Worm (Caenorhabditis elegans) whole organism, young adult: ENCODE data around the gene clec-49.
A peak's percentile ranks its signal among the peaks of the same experiment; 100 is the strongest.

Source experiments
- B0019.2 ChIP-seq: fragments of 200-800 bp; sonication (Bioruptor generic); conservative IDR thresholded peaks from 2 replicates; pipeline ENCODE4 v1.3.6; 2022; ENCODE audit warnings: missing genetic modification reagents, missing genetic modification characterization, missing compliant biosample characterization
- B0261.1 ChIP-seq: sonication (generic microtip); optimal IDR thresholded peaks from 2 replicates; lab custom pipeline; 2016; ENCODE audit warnings: mild to moderate bottlenecking, missing genetic modification characterization, moderate library complexity, missing compliant biosample characterization
- B0336.3 ChIP-seq: fragments of 200-800 bp; sonication (Bioruptor generic); IDR thresholded peaks from 2 replicates; pipeline ENCODE4 v1.3.6; 2022; ENCODE audit warnings: missing genetic modification characterization, missing compliant biosample characterization
- F22D6.2 ChIP-seq: sonication (generic microtip); optimal IDR thresholded peaks from 2 replicates; lab custom pipeline; 2016; ENCODE audit warnings: mild to moderate bottlenecking, missing genetic modification characterization, missing compliant biosample characterization
- F39B2.1 ChIP-seq: fragments of 200-800 bp; sonication (Bioruptor generic); IDR thresholded peaks from 2 replicates; pipeline ENCODE4 v1.3.6; 2022; ENCODE audit warnings: missing genetic modification reagents, missing genetic modification characterization, missing compliant biosample characterization
- F49E8.2 ChIP-seq: sonication (generic microtip); optimal IDR thresholded peaks from 3 replicates; lab custom pipeline; 2017; ENCODE audit warnings: missing genetic modification characterization, mild to moderate bottlenecking, missing compliant biosample characterization, antibody characterized with exemption, moderate library complexity; ENCODE audit not compliant: insufficient read depth
- T07F8.4 ChIP-seq: sonication (generic microtip); optimal IDR thresholded peaks from 2 replicates; lab custom pipeline; 2016; ENCODE audit warnings: mild to moderate bottlenecking, missing genetic modification characterization, moderate library complexity, missing compliant biosample characterization
- Y53F4B.3 ChIP-seq: fragments of 200-800 bp; sonication (Bioruptor generic); IDR thresholded peaks from 2 replicates; pipeline ENCODE4 v1.3.6; 2022; ENCODE audit warnings: missing genetic modification reagents, missing genetic modification characterization, missing compliant biosample characterization
- Y53G8AR.9 ChIP-seq: fragments of 200-800 bp; sonication (Bioruptor generic); conservative IDR thresholded peaks from 2 replicates; pipeline ENCODE4 v1.3.6; 2022; ENCODE audit warnings: missing genetic modification reagents, missing genetic modification characterization, missing compliant biosample characterization
- Y56A3A.18 ChIP-seq: fragments of 200-800 bp; sonication (Bioruptor generic); IDR thresholded peaks from 2 replicates; pipeline ENCODE4 v1.3.6; 2022; ENCODE audit warnings: missing genetic modification reagents, missing genetic modification characterization, missing compliant biosample characterization
- Y95B8A.8 ChIP-seq: fragments of 200-800 bp; sonication (Bioruptor generic); IDR thresholded peaks from 2 replicates; pipeline ENCODE4 v1.3.6; 2022; ENCODE audit warnings: missing genetic modification reagents, missing genetic modification characterization, missing compliant biosample characterization
- ama-1 ChIP-seq, 3 experiments: fragments of 150-350 bp in 1 of 3; sonication (generic microtip) in 2 of 3; optimal IDR thresholded peaks; 2 replicates each; lab custom pipeline; 2014 to 2018; ENCODE audit warnings: missing biosample characterization in 2 of 3, missing genetic modification characterization in 2 of 3, missing genetic modification reagents in 2 of 3
- cebp-1 ChIP-seq, 2 experiments: fragments of 200-800 bp in 1 of 2; sonication (Bioruptor generic) in 1 of 2; sonication (generic microtip) in 1 of 2; IDR thresholded peaks in 1 of 2; optimal IDR thresholded peaks in 1 of 2; 2 replicates each; pipeline versions ENCODE4 v1.3.6 to Lab custom; 2017 to 2022; ENCODE audit warnings: missing compliant biosample characterization in 2 of 2, missing genetic modification characterization in 2 of 2, mild to moderate bottlenecking in 1 of 2, missing genetic modification reagents in 1 of 2, moderate library complexity in 1 of 2
- cebp-2 ChIP-seq: fragments of 200-800 bp; sonication (Bioruptor generic); IDR thresholded peaks from 2 replicates; pipeline ENCODE4 v1.3.6; 2022; ENCODE audit warnings: missing genetic modification characterization, missing compliant biosample characterization
- ceh-40 ChIP-seq: fragments of 200-800 bp; sonication (Bioruptor generic); IDR thresholded peaks from 2 replicates; pipeline ENCODE4 v1.3.6; 2022; ENCODE audit warnings: missing genetic modification characterization, missing compliant biosample characterization
- ceh-79 ChIP-seq: sonication (generic microtip); optimal IDR thresholded peaks from 2 replicates; lab custom pipeline; 2017; ENCODE audit warnings: mild to moderate bottlenecking, missing genetic modification characterization, missing compliant biosample characterization
- egl-44 ChIP-seq: fragments of 200-800 bp; sonication (Bioruptor generic); IDR thresholded peaks from 2 replicates; pipeline ENCODE4 v1.3.6; 2022; ENCODE audit warnings: missing genetic modification reagents, missing genetic modification characterization, missing compliant biosample characterization
- egrh-3 ChIP-seq: fragments of 200-800 bp; sonication (Bioruptor generic); IDR thresholded peaks from 2 replicates; pipeline ENCODE4 v1.3.6; 2022; ENCODE audit warnings: missing genetic modification reagents, missing genetic modification characterization, missing compliant biosample characterization
- ekl-4 ChIP-seq: fragments of 200-800 bp; sonication (Bioruptor generic); IDR thresholded peaks from 2 replicates; pipeline ENCODE4 v1.3.6; 2022; ENCODE audit warnings: missing genetic modification reagents, missing genetic modification characterization, missing compliant biosample characterization
- ets-4 ChIP-seq: fragments of 200-800 bp; sonication (Bioruptor generic); optimal IDR thresholded peaks from 2 replicates; lab custom pipeline; 2018; ENCODE audit warnings: mild to moderate bottlenecking, missing genetic modification characterization, missing compliant biosample characterization
- him-1 ChIP-seq: sonication (generic microtip); optimal IDR thresholded peaks from 2 replicates; lab custom pipeline; 2016; ENCODE audit warnings: missing genotype, missing genetic modification reagents, missing genetic modification characterization, missing compliant biosample characterization
- hmg-1.2 ChIP-seq: fragments of 200-800 bp; sonication (Bioruptor generic); IDR thresholded peaks from 2 replicates; pipeline ENCODE4 v1.3.6; 2022; ENCODE audit warnings: missing genetic modification reagents, missing genetic modification characterization, missing compliant biosample characterization
- let-526 ChIP-seq: fragments of 200-800 bp; sonication (Bioruptor generic); IDR thresholded peaks from 2 replicates; pipeline ENCODE4 v1.3.6; 2022; ENCODE audit warnings: missing genetic modification reagents, missing genetic modification characterization, missing compliant biosample characterization
- let-607 ChIP-seq, 2 experiments: fragments of 200-800 bp in 1 of 2; sonication (Bioruptor generic) in 1 of 2; sonication (generic microtip) in 1 of 2; optimal IDR thresholded peaks; 2 replicates each; lab custom pipeline; 2016 to 2018; ENCODE audit warnings: mild to moderate bottlenecking in 2 of 2, missing compliant biosample characterization in 2 of 2, missing genetic modification characterization in 2 of 2, moderate library complexity in 2 of 2, missing genotype in 1 of 2
- lin-26 ChIP-seq: fragments of 200-800 bp; sonication (Bioruptor generic); IDR thresholded peaks from 2 replicates; pipeline ENCODE4 v1.3.6; 2022; ENCODE audit warnings: missing genetic modification reagents, missing genetic modification characterization, missing compliant biosample characterization
- lin-54 ChIP-seq: fragments of 200-800 bp; sonication (Bioruptor generic); optimal IDR thresholded peaks from 2 replicates; lab custom pipeline; 2018; ENCODE audit warnings: mild to moderate bottlenecking, missing genetic modification characterization, missing compliant biosample characterization
- madf-10 ChIP-seq: sonication (generic microtip); optimal IDR thresholded peaks from 2 replicates; lab custom pipeline; 2016; ENCODE audit warnings: mild to moderate bottlenecking, missing genetic modification characterization, missing compliant biosample characterization
- madf-6 ChIP-seq: fragments of 200-800 bp; sonication (Bioruptor generic); IDR thresholded peaks from 2 replicates; pipeline ENCODE4 v1.3.6; 2022; ENCODE audit warnings: missing genetic modification reagents, missing genetic modification characterization, missing compliant biosample characterization
- madf-8 ChIP-seq: fragments of 200-800 bp; sonication (Bioruptor generic); conservative IDR thresholded peaks from 2 replicates; pipeline ENCODE4 v1.3.6; 2022; ENCODE audit warnings: missing genetic modification reagents, missing genetic modification characterization, missing compliant biosample characterization
- mcd-1 ChIP-seq: fragments of 200-800 bp; sonication (Bioruptor generic); IDR thresholded peaks from 2 replicates; pipeline ENCODE4 v1.3.6; 2022; ENCODE audit warnings: missing genetic modification reagents, missing genetic modification characterization, missing compliant biosample characterization
- mel-28 ChIP-seq: sonication (generic microtip); optimal IDR thresholded peaks from 2 replicates; lab custom pipeline; 2016; ENCODE audit warnings: borderline replicate concordance, mild to moderate bottlenecking, missing genetic modification characterization, missing compliant biosample characterization
- nhr-120 ChIP-seq: fragments of 200-800 bp; sonication (Bioruptor generic); IDR thresholded peaks from 2 replicates; pipeline ENCODE4 v1.3.6; 2022; ENCODE audit warnings: missing genetic modification characterization, missing compliant biosample characterization
- nhr-90 ChIP-seq: sonication (generic microtip); optimal IDR thresholded peaks from 2 replicates; lab custom pipeline; 2016; ENCODE audit warnings: missing genotype, mild to moderate bottlenecking, missing genetic modification characterization, missing compliant biosample characterization
- rcor-1 ChIP-seq: fragments of 200-800 bp; sonication (Bioruptor generic); IDR thresholded peaks from 2 replicates; pipeline ENCODE4 v1.3.6; 2022; ENCODE audit warnings: missing genetic modification reagents, missing genetic modification characterization, missing compliant biosample characterization
- rec-8 ChIP-seq, 2 experiments: sonication (generic microtip); optimal IDR thresholded peaks; 2 replicates each; lab custom pipeline; 2016; ENCODE audit warnings: mild to moderate bottlenecking in 2 of 2, missing genetic modification characterization in 2 of 2, missing genetic modification reagents in 2 of 2, missing genotype in 2 of 2, missing biosample characterization in 1 of 2, missing compliant biosample characterization in 1 of 2, moderate library complexity in 1 of 2
- sdz-38 ChIP-seq: sonication (generic microtip); optimal IDR thresholded peaks from 2 replicates; lab custom pipeline; 2016; ENCODE audit warnings: missing genotype, missing genetic modification characterization, missing compliant biosample characterization
- somi-1 ChIP-seq: fragments of 200-800 bp; sonication (Bioruptor generic); optimal IDR thresholded peaks from 2 replicates; lab custom pipeline; 2018; ENCODE audit warnings: mild to moderate bottlenecking, missing genetic modification characterization, missing compliant biosample characterization
- tbp1 ChIP-seq: fragments of 200-800 bp; sonication (Bioruptor generic); optimal IDR thresholded peaks from 2 replicates; lab custom pipeline; 2018; ENCODE audit warnings: mild to moderate bottlenecking, missing genetic modification characterization, missing compliant biosample characterization
- tbx-9 ChIP-seq: sonication (generic microtip); optimal IDR thresholded peaks from 2 replicates; lab custom pipeline; 2016; ENCODE audit warnings: borderline replicate concordance, missing genetic modification characterization, inconsistent platforms, missing compliant biosample characterization
- unc-62 ChIP-seq: fragments of 150-350 bp; optimal IDR thresholded peaks from 2 replicates; lab custom pipeline; 2014; ENCODE audit warnings: missing biosample characterization, missing genetic modification reagents, missing genetic modification characterization
- zfh-2 ChIP-seq: fragments of 200-800 bp; sonication (Bioruptor generic); conservative IDR thresholded peaks from 2 replicates; pipeline ENCODE4 v1.3.6; 2022; ENCODE audit warnings: missing genetic modification reagents, missing genetic modification characterization, missing compliant biosample characterization
- ztf-25 ChIP-seq: fragments of 200-800 bp; sonication (Bioruptor generic); IDR thresholded peaks from 2 replicates; pipeline ENCODE4 v1.3.6; 2022; ENCODE audit warnings: missing genetic modification reagents, missing genetic modification characterization, missing compliant biosample characterization
- ztf-3 ChIP-seq: fragments of 200-800 bp; sonication (Bioruptor generic); optimal IDR thresholded peaks from 2 replicates; lab custom pipeline; 2018; ENCODE audit warnings: mild to moderate bottlenecking, missing genetic modification characterization, missing compliant biosample characterization

clec-49 gene

DNA sequence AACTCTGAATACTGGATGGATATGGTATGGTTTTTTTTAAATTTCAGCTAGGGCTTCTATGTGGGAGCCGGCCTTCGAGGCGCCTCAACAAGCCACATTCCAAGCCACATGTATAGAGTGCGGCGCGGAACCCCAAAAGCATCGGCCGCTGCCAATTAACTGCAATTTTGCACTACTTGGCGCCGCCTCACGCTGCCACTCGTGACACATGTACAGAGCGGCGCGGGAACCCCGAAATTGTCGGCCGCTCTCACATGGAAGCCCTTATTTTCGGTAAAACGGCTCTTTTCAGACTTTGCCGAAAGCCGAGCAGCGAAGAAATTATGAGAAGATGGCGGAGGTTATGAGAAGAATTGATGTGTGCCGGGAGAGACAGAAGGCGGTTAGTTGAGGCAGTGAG lies 7.2 kb downstream of the clec-49 start:
- TF ChIP-seq zfh-2 (GFP tag; lab: Robert Waterston, UW) (peak; percentile 69), T07F8.4 (tag; lab: Kevin White, UChicago) (no peak), ztf-3 (no peak)

DNA sequence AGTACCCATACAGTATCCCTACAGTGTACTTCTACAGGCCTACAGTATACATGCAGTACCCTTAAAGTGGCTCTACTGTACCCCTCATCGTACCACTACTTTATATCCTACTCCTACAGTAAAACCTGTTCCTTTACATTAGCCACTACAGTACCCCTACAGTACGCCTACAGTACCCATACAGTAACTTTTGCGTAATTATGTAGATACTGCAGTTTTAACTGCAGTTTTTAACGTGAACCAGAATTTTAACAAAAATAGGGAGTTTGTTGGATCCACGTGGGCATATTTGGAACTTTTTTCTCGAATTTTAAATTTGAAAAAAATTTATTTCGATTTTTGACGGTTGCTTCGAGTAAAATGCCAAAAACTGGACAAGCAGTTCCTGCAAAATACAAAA lies 7.7 kb downstream of the clec-49 start, which contains the start of gene W04E12.4:
TSS of gene W04E12.4 (plus strand) at position 301 of the 400 bp plus-strand sequence.
- TF ChIP-seq B0261.1 (tag; lab: Kevin White, UChicago) (no peak), sdz-38 (tag; lab: Kevin White, UChicago) (no peak), Y95B8A.8 (GFP tag; lab: Robert Waterston, UW) (no peak), hmg-1.2 (GFP tag; lab: Robert Waterston, UW) (no peak), madf-8 (GFP tag; lab: Robert Waterston, UW) (no peak), tbx-9 (no peak), mcd-1 (GFP tag; lab: Robert Waterston, UW) (no peak), ekl-4 (no peak), cebp-2 (GFP tag; lab: Robert Waterston, UW) (no peak), Y56A3A.18 (GFP tag; lab: Robert Waterston, UW) (no peak), egrh-3 (GFP tag; lab: Robert Waterston, UW) (no peak), lin-54 (no peak), somi-1 (no peak), madf-10 (tag; lab: Kevin White, UChicago) (no peak), ama-1 (optimal IDR thresholded peaks at IDR 0.05; lab: Kevin White, UChicago) (no peak), ama-1 (GFP tag; optimal IDR thresholded peaks at IDR 0.05; lab: Kevin White, UChicago) (no peak), F22D6.2 (tag; lab: Kevin White, UChicago) (no peak), nhr-90 (tag; lab: Kevin White, UChicago) (no peak), nhr-120 (GFP tag; lab: Robert Waterston, UW) (no peak), F39B2.1 (GFP tag; lab: Robert Waterston, UW) (no peak), ceh-79 (no peak)
- TF ChIP-seq, all 124 proteins: peak for 0

- TF ChIP-seq F49E8.2 (tag; lab: Kevin White, UChicago) (no peak), egl-44 (GFP tag; lab: Robert Waterston, UW) (no peak), B0336.3 (no peak), unc-62 (GFP tag; lab: Kevin White, UChicago) (no peak), madf-8 (GFP tag; lab: Robert Waterston, UW) (no peak), Y53G8AR.9 (GFP tag; lab: Robert Waterston, UW) (no peak)
Observed at ce11 chrV:19741651-19742050, 9.4 kb downstream of the clec-49 start, which contains the start of gene W04E12.3. Gene W04E12.3, plus strand, starts transcription at chrV:19741951.

ce11 chrV:19741034-19741433 lies 10.0 kb downstream of the clec-49 start, which contains the start of gene W04E12.2:
Gene W04E12.2, minus strand, starts transcription at chrV:19741134.
- TF ChIP-seq mel-28 (tag; lab: Kevin White, UChicago) (no peak), let-607 (tag; optimal IDR thresholded peaks at IDR 0.05; lab: Kevin White, UChicago) (no peak), him-1 (tag; lab: Kevin White, UChicago) (no peak), sdz-38 (tag; lab: Kevin White, UChicago) (no peak), lin-26 (GFP tag; lab: Robert Waterston, UW) (no peak), tbp1 (GFP tag; lab: Kevin White, UChicago) (no peak), cebp-1 (GFP tag; IDR thresholded peaks at IDR 0.05; lab: Robert Waterston, UW) (no peak), cebp-1 (tag; optimal IDR thresholded peaks at IDR 0.05; lab: Kevin White, UChicago) (no peak), Y53F4B.3 (GFP tag; lab: Robert Waterston, UW) (no peak), madf-6 (GFP tag; lab: Robert Waterston, UW) (no peak), let-526 (GFP tag; lab: Robert Waterston, UW) (no peak), ceh-40 (GFP tag; lab: Robert Waterston, UW) (no peak), ets-4 (GFP tag; lab: Kevin White, UChicago) (no peak), ztf-25 (GFP tag; lab: Robert Waterston, UW) (no peak), F49E8.2 (tag; lab: Kevin White, UChicago) (no peak), B0019.2 (GFP tag; lab: Robert Waterston, UW) (no peak), zfh-2 (GFP tag; lab: Robert Waterston, UW) (no peak), B0261.1 (tag; lab: Kevin White, UChicago) (no peak), rcor-1 (GFP tag; lab: Robert Waterston, UW) (no peak), rec-8 (tag; optimal IDR thresholded peaks at IDR 0.05; lab: Kevin White, UChicago) (no peak)
